Worm (Caenorhabditis elegans): Measurements from ENCODE around the gene H10E21.5.

DNA sequence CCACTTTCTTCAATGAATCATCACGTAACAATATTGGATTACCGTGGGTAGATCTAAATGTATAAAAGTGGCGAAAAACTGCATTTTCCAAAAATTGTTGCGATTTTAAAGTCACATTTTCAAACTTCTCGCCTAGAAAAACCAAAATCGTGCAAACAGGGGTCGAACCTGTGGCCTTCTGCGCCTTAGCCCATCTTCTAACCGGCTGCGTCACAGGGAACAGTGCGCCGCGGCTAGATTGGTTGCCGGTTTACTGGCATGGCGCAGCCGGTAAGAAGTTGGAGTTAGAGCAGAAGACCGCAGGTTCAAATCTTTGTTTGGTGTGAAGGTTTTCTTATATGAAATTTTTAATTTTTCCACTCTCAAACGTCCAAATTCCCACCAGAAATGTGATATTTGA lies 25.3 kb upstream of the H10E21.5 start:
- TF ChIP-seq ztf-29 (GFP tag; IDR thresholded peaks at IDR 0.05) (no peak), T22C8.4 (GFP tag; IDR thresholded peaks at IDR 0.05) (no peak), ztf-23 (GFP tag; IDR thresholded peaks at IDR 0.05) (no peak), klf-2 (GFP tag; conservative IDR thresholded peaks at IDR 0.05) (0 out of 2 replicates have a peak, but pooled peaks have one; percentile 39), med-1 (GFP tag; optimal IDR thresholded peaks at IDR 0.05; ENCODE audit: insufficient read depth) (no peak)

Data from whole organism, midembryonic.